Worm (Caenorhabditis elegans) whole organism, midembryonic: ENCODE measurements around the gene ten-1.

Source experiments
- flt-1 ChIP-seq: fragments of 200-800 bp; sonication (Bioruptor generic); IDR thresholded peaks from 2 replicates; pipeline ENCODE4 v1.3.6; 2022; ENCODE audit warnings: missing genetic modification characterization, missing compliant biosample characterization
- klf-2 ChIP-seq: fragments of 200-800 bp; sonication (Bioruptor generic); conservative IDR thresholded peaks from 2 replicates; pipeline ENCODE4 v1.3.6; 2022; ENCODE audit warnings: missing genetic modification reagents, missing genetic modification characterization, missing compliant biosample characterization

- no peak for TF ChIP-seq flt-1 (GFP tag; lab: Robert Waterston, UW)
- no peak for TF ChIP-seq klf-2 (GFP tag; lab: Robert Waterston, UW)
Measured at ce11 chrIII:6802488-6802887, 18.2 kb upstream of the ten-1 start, which contains the start of gene lim-8.
